Worm (Caenorhabditis elegans) whole organism, mixed stage, embryonic: Measurements from ENCODE around the gene C27B7.2.

Source experiments
- M03D4.4 ChIP-seq: sonication (generic microtip); optimal IDR thresholded peaks from 2 replicates; lab custom pipeline; 2017; ENCODE audit warnings: mild to moderate bottlenecking, missing genetic modification characterization, missing compliant biosample characterization
- blmp-1 ChIP-seq: fragments of 150-350 bp; optimal IDR thresholded peaks from 2 replicates; lab custom pipeline; 2014; ENCODE audit warnings: missing biosample characterization, missing genetic modification characterization
- ceh-39 ChIP-seq: fragments of 150-350 bp; optimal IDR thresholded peaks from 2 replicates; lab custom pipeline; 2014; ENCODE audit warnings: missing biosample characterization, missing genetic modification characterization
- ceh-43 ChIP-seq: fragments of 200-800 bp; sonication (Bioruptor generic); optimal IDR thresholded peaks from 2 replicates; lab custom pipeline; 2018; ENCODE audit warnings: mild to moderate bottlenecking, missing genetic modification characterization, moderate library complexity, missing compliant biosample characterization
- ceh-83 ChIP-seq: fragments of 200-800 bp; sonication (Bioruptor generic); optimal IDR thresholded peaks from 2 replicates; lab custom pipeline; 2018; ENCODE audit warnings: mild to moderate bottlenecking, missing genetic modification characterization, missing compliant biosample characterization
- ces-1 ChIP-seq: fragments of 150-350 bp; optimal IDR thresholded peaks from 2 replicates; lab custom pipeline; 2014; ENCODE audit warnings: missing biosample characterization, missing genetic modification reagents, missing genetic modification characterization
- cnd-1 ChIP-seq: fragments of 200-800 bp; sonication (Bioruptor generic); optimal IDR thresholded peaks from 2 replicates; lab custom pipeline; 2018; ENCODE audit warnings: mild to moderate bottlenecking, missing genetic modification characterization, missing compliant biosample characterization
- drap-1 ChIP-seq: fragments of 200-800 bp; sonication (Bioruptor generic); optimal IDR thresholded peaks from 3 replicates; lab custom pipeline; 2018; ENCODE audit warnings: mild to moderate bottlenecking, missing genetic modification characterization, missing compliant biosample characterization
- elt-3 ChIP-seq: fragments of 150-350 bp; optimal IDR thresholded peaks from 2 replicates; lab custom pipeline; 2014; ENCODE audit warnings: missing biosample characterization, missing genetic modification characterization
- flh-1 ChIP-seq: fragments of 200-800 bp; sonication (Bioruptor generic); optimal IDR thresholded peaks from 2 replicates; lab custom pipeline; 2018; ENCODE audit warnings: mild to moderate bottlenecking, missing genetic modification characterization, moderate library complexity, missing compliant biosample characterization
- ham-2 ChIP-seq: fragments of 200-800 bp; sonication (Bioruptor generic); optimal IDR thresholded peaks from 2 replicates; lab custom pipeline; 2018; ENCODE audit warnings: mild to moderate bottlenecking, missing genetic modification characterization, missing compliant biosample characterization
- hlh-1 ChIP-seq: fragments of 150-350 bp; optimal IDR thresholded peaks from 2 replicates; lab custom pipeline; 2014; ENCODE audit warnings: missing biosample characterization, missing genetic modification reagents, missing genetic modification characterization
- lin-13 ChIP-seq: fragments of 150-350 bp; optimal IDR thresholded peaks from 2 replicates; lab custom pipeline; 2014; ENCODE audit warnings: missing biosample characterization, missing genetic modification characterization
- lin-32 ChIP-seq: fragments of 200-800 bp; sonication (Bioruptor generic); optimal IDR thresholded peaks from 2 replicates; lab custom pipeline; 2018; ENCODE audit warnings: mild to moderate bottlenecking, missing genetic modification characterization, missing compliant biosample characterization
- lsy-2 ChIP-seq: fragments of 150-350 bp; optimal IDR thresholded peaks from 2 replicates; lab custom pipeline; 2014; ENCODE audit warnings: missing biosample characterization, missing genetic modification characterization
- mab-5 ChIP-seq: fragments of 150-350 bp; optimal IDR thresholded peaks from 2 replicates; lab custom pipeline; 2014; ENCODE audit warnings: missing biosample characterization, missing genetic modification characterization
- mep-1 ChIP-seq: fragments of 150-350 bp; optimal IDR thresholded peaks from 2 replicates; lab custom pipeline; 2017; ENCODE audit warnings: missing biosample characterization, missing genetic modification reagents, missing genetic modification characterization, inconsistent platforms
- mls-2 ChIP-seq: sonication (generic microtip); optimal IDR thresholded peaks from 2 replicates; lab custom pipeline; 2016; ENCODE audit warnings: mild to moderate bottlenecking, missing genetic modification characterization, moderate library complexity, missing compliant biosample characterization
- nhr-12 ChIP-seq: fragments of 150-350 bp; optimal IDR thresholded peaks from 2 replicates; lab custom pipeline; 2014; ENCODE audit warnings: missing biosample characterization, missing genetic modification characterization
- nhr-2 ChIP-seq: fragments of 150-350 bp; optimal IDR thresholded peaks from 2 replicates; lab custom pipeline; 2014; ENCODE audit warnings: missing biosample characterization, missing genetic modification characterization
- nhr-237 ChIP-seq: fragments of 150-350 bp; optimal IDR thresholded peaks from 2 replicates; lab custom pipeline; 2014; ENCODE audit warnings: missing biosample characterization, missing genetic modification characterization
- nhr-28 ChIP-seq: fragments of 150-350 bp; optimal IDR thresholded peaks from 2 replicates; lab custom pipeline; 2014; ENCODE audit warnings: missing biosample characterization, missing genetic modification characterization
- pha-4 ChIP-seq: fragments of 150-350 bp; optimal IDR thresholded peaks from 2 replicates; lab custom pipeline; 2018; ENCODE audit warnings: missing biosample characterization, missing genetic modification reagents, missing genetic modification characterization
- sem-2 ChIP-seq: fragments of 200-800 bp; sonication (Bioruptor generic); optimal IDR thresholded peaks from 2 replicates; lab custom pipeline; 2018; ENCODE audit warnings: mild to moderate bottlenecking, missing genetic modification characterization, missing compliant biosample characterization
- snpc-4 ChIP-seq: fragments of 150-350 bp; optimal IDR thresholded peaks from 2 replicates; lab custom pipeline; 2014; ENCODE audit warnings: missing biosample characterization, missing genetic modification characterization
- sptf-1 ChIP-seq: sonication (generic microtip); optimal IDR thresholded peaks from 2 replicates; lab custom pipeline; 2017; ENCODE audit warnings: mild to moderate bottlenecking, missing genetic modification characterization, moderate library complexity, missing compliant biosample characterization
- tbx-8 ChIP-seq: fragments of 200-800 bp; sonication (Bioruptor generic); optimal IDR thresholded peaks from 2 replicates; lab custom pipeline; 2018; ENCODE audit warnings: mild to moderate bottlenecking, missing genetic modification characterization, moderate library complexity, missing compliant biosample characterization
- unc-120 ChIP-seq: sonication (generic microtip); optimal IDR thresholded peaks from 2 replicates; lab custom pipeline; 2017; ENCODE audit warnings: missing genetic modification characterization, missing compliant biosample characterization; ENCODE audit not compliant: poor library complexity, severe bottlenecking
- unc-62 ChIP-seq: fragments of 150-350 bp; optimal IDR thresholded peaks from 2 replicates; lab custom pipeline; 2014; ENCODE audit warnings: missing biosample characterization, missing genetic modification reagents, missing genetic modification characterization
- zip-8 ChIP-seq: fragments of 150-350 bp; optimal IDR thresholded peaks from 2 replicates; lab custom pipeline; 2014; ENCODE audit warnings: missing biosample characterization, missing genetic modification characterization
- ztf-11 ChIP-seq: fragments of 150-350 bp; optimal IDR thresholded peaks from 2 replicates; lab custom pipeline; 2014; ENCODE audit warnings: missing biosample characterization, missing genetic modification characterization

Gene C27B7.2

ce11 chrIV:8892558-8892957 lies at the start of gene C27B7.2:
TSS of gene C27B7.2 (plus strand) at chrIV:8892858.
- no peak for TF ChIP-seq lin-13 (tag; lab: Kevin White, UChicago)
- TF ChIP-seq lsy-2 (tag; lab: Kevin White, UChicago) = no peak
- no peak for TF ChIP-seq mls-2 (tag; lab: Kevin White, UChicago)
- TF ChIP-seq ceh-39 = no peak
- TF ChIP-seq mab-5 (tag; lab: Kevin White, UChicago) = no peak
- TF ChIP-seq lin-32 (GFP tag; lab: Kevin White, UChicago) = no peak
- TF ChIP-seq tbx-8 (GFP tag; lab: Kevin White, UChicago) = no peak

ce11 chrIV:8844457-8844856 lies 48.2 kb upstream of the C27B7.2 start, which contains the start of gene T11B7.2:
TSS of gene T11B7.2 (minus strand) at chrIV:8844557.
- TF ChIP-seq lin-13 (tag; lab: Kevin White, UChicago) = no peak
- TF ChIP-seq mab-5 (tag; lab: Kevin White, UChicago) = no peak
- no peak for TF ChIP-seq drap-1 (GFP tag; lab: Kevin White, UChicago)
- TF ChIP-seq ceh-39 = no peak
- TF ChIP-seq lsy-2 (tag; lab: Kevin White, UChicago) = no peak
- TF ChIP-seq sem-2 (GFP tag; lab: Kevin White, UChicago) = no peak
- no peak for TF ChIP-seq zip-8
- TF ChIP-seq cnd-1 = no peak
- TF ChIP-seq tbx-8 (GFP tag; lab: Kevin White, UChicago) = no peak
- no peak for TF ChIP-seq mep-1 (tag; lab: Kevin White, UChicago)
- no peak for TF ChIP-seq flh-1
- no peak for TF ChIP-seq blmp-1 (tag; lab: Kevin White, UChicago)
- no peak for TF ChIP-seq ztf-11 (tag; lab: Kevin White, UChicago)
- no peak for TF ChIP-seq elt-3 (tag; lab: Kevin White, UChicago)
- no peak for TF ChIP-seq hlh-1
- no peak for TF ChIP-seq unc-120 (tag; lab: Kevin White, UChicago)
- TF ChIP-seq ceh-83 (GFP tag; lab: Kevin White, UChicago) = no peak
- TF ChIP-seq, all 35 proteins: peak for 0

- TF ChIP-seq cnd-1 (no peak), ham-2 (GFP tag; lab: Kevin White, UChicago) (no peak), flh-1 (no peak), tbx-8 (GFP tag; lab: Kevin White, UChicago) (no peak), unc-62 (GFP tag; lab: Kevin White, UChicago) (no peak)
Observed at ce11 chrIV:8845922-8846321, 46.7 kb upstream of the C27B7.2 start.

ce11 chrIV:8847918-8848317 lies 44.7 kb upstream of the C27B7.2 start, which contains the start of gene col-118:
TSS of gene col-118 (plus strand) at chrIV:8848218.
- no peak for TF ChIP-seq mep-1 (tag; lab: Kevin White, UChicago)
- TF ChIP-seq nhr-237 (tag; lab: Kevin White, UChicago) = no peak
- TF ChIP-seq ham-2 (GFP tag; lab: Kevin White, UChicago) = no peak
- TF ChIP-seq ces-1 = no peak
- TF ChIP-seq mab-5 (tag; lab: Kevin White, UChicago) = no peak
- TF ChIP-seq snpc-4 = no peak
- TF ChIP-seq nhr-2 (tag; lab: Kevin White, UChicago) = no peak
- no peak for TF ChIP-seq mls-2 (tag; lab: Kevin White, UChicago)
- no peak for TF ChIP-seq ztf-11 (tag; lab: Kevin White, UChicago)
- no peak for TF ChIP-seq unc-120 (tag; lab: Kevin White, UChicago)
- TF ChIP-seq blmp-1 (tag; lab: Kevin White, UChicago) = no peak
- no peak for TF ChIP-seq zip-8
- TF ChIP-seq nhr-12 = no peak
- no peak for TF ChIP-seq ceh-39
- no peak for TF ChIP-seq sptf-1 (tag; lab: Kevin White, UChicago)
- no peak for TF ChIP-seq elt-3 (tag; lab: Kevin White, UChicago)
- no peak for TF ChIP-seq M03D4.4 (tag; lab: Kevin White, UChicago)
- no peak for TF ChIP-seq sem-2 (GFP tag; lab: Kevin White, UChicago)
- TF ChIP-seq pha-4 (tag; lab: Kevin White, UChicago) = no peak

- no peak for TF ChIP-seq lin-32 (GFP tag; lab: Kevin White, UChicago)
- TF ChIP-seq sptf-1 (tag; lab: Kevin White, UChicago) = no peak
- no peak for TF ChIP-seq snpc-4
Observed at ce11 chrIV:8848983-8849382, 43.7 kb upstream of the C27B7.2 start.

ce11 chrIV:8850807-8851206 lies 41.9 kb upstream of the C27B7.2 start:
- no peak for TF ChIP-seq sem-2 (GFP tag; lab: Kevin White, UChicago)
- TF ChIP-seq ceh-43 (GFP tag; lab: Kevin White, UChicago) = no peak
- TF ChIP-seq zip-8 = no peak
- TF ChIP-seq nhr-28 (tag; lab: Kevin White, UChicago) = no peak
- TF ChIP-seq unc-62 (GFP tag; lab: Kevin White, UChicago) = no peak
- TF ChIP-seq unc-120 (tag; lab: Kevin White, UChicago) = peak; percentile 53
